Worm (Caenorhabditis elegans) whole organism, L3 larva: Measurements from ENCODE around the gene aman-1.

Experiments
- ceh-28 ChIP-seq: fragments of 150-350 bp; optimal IDR thresholded peaks from 2 replicates; lab custom pipeline; 2014; ENCODE audit warnings: missing biosample characterization, missing genetic modification reagents, missing genetic modification characterization
- egl-27 ChIP-seq: sonication (generic microtip); optimal IDR thresholded peaks from 4 replicates; lab custom pipeline; 2017; ENCODE audit warnings: missing biosample characterization, missing genetic modification reagents, missing genetic modification characterization
- elt-2 ChIP-seq: sonication (generic microtip); optimal IDR thresholded peaks from 2 replicates; lab custom pipeline; 2016; ENCODE audit warnings: missing genetic modification reagents, mild to moderate bottlenecking, missing genetic modification characterization, missing compliant biosample characterization
- elt-3 ChIP-seq, 3 experiments: fragments of 150-350 bp in 1 of 3; sonication (generic microtip) in 2 of 3; optimal IDR thresholded peaks; 2 replicates in 2 of 3; 4 replicates in 1 of 3; lab custom pipeline; 2014 to 2017; ENCODE audit warnings: missing biosample characterization in 3 of 3, missing genetic modification characterization in 3 of 3

DNA sequence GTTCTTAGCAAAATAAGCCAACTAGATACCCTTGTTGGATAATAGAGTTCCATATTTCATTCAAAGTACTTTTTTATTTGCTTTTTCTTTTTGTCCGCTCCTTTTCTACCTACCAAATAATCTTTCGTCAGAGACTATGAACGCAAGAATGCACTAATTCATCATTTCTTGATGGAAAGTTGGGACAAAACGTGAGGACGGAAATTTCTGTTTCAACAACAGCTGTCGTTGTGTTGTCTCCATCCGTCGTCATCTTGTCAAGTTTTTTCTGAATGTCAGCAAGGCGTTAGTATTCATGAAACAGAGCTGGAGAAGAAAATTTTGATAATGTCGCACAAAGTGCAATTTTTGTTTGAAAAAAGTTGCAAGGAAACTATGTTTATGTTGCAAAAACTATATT, 51.9 kb downstream of the aman-1 start:
- TF ChIP-seq ceh-28 (tag; lab: Kevin White, UChicago): no peak
- TF ChIP-seq elt-3 (tag; optimal IDR thresholded peaks at IDR 0.05; lab: Kevin White, UChicago): no peak
- no peak for TF ChIP-seq egl-27 (tag; lab: Kevin White, UChicago)
- TF ChIP-seq elt-2 (tag; lab: Kevin White, UChicago): no peak
